Fruit fly (Drosophila melanogaster): ENCODE measurements around the gene CG13068.
A peak's percentile ranks its signal among the peaks of the same experiment; 100 is the strongest.

CG13068 gene

DNA sequence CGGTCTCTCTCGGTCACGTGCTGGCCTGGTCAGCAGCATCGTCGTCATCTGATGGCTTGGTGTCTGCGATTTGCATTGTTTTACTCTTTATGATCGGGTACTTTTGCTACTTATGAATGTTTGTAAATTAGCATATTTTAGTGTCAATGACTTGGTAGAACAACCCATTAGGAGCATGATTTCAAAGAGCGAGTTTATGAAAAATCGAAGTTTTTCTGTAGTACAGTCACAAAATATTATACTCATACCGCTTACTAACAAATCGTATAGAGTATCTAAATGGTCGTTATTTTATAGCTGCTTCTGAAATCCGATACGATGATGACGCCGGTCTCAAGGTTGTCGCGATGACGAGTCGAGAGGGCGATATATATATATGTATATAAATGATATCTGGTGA lies 17.1 kb downstream of the CG13068 start (continued):
- no peak for TF ChIP-seq CG15696 (tag; optimal IDR thresholded peaks at IDR 0.05)
- TF ChIP-seq jumu (GFP tag; optimal IDR thresholded peaks at IDR 0.05) = peak; percentile 3
- TF ChIP-seq esg (GFP tag; conservative IDR thresholded peaks at IDR 0.05) = peak; percentile 27; the same call in 1 of the 2 replicates
- 0 out of 2 replicates have a peak, but pooled peaks have one; percentile 33 for TF ChIP-seq CG6689 (GFP tag; IDR thresholded peaks at IDR 0.05)
- TF ChIP-seq Stat92E (GFP tag; optimal IDR thresholded peaks at IDR 0.05) = no peak
- TF ChIP-seq Side (GFP tag; optimal IDR thresholded peaks at IDR 0.05) = no peak
- TF ChIP-seq CG2202 (tag; optimal IDR thresholded peaks at IDR 0.05) = no peak
- TF ChIP-seq Eip74EF (GFP tag; optimal IDR thresholded peaks at IDR 0.05) = peak in 1 of 2 experiments; percentile 51
- TF ChIP-seq Ets65A (GFP tag) = peak; percentile 29
- TF ChIP-seq Bteb2 (GFP tag; optimal IDR thresholded peaks at IDR 0.05) = no peak
- TF ChIP-seq CG11398 (GFP tag; optimal IDR thresholded peaks at IDR 0.05) = no peak
- TF ChIP-seq ap (GFP tag; IDR thresholded peaks at IDR 0.05) = no peak
- TF ChIP-seq CG3726 (GFP tag; IDR thresholded peaks at IDR 0.05) = no peak
- no peak for TF ChIP-seq da (GFP tag; optimal IDR thresholded peaks at IDR 0.05)
- TF ChIP-seq Taf1 (GFP tag; IDR thresholded peaks at IDR 0.05) = no peak
- TF ChIP-seq CG11504 (tag; optimal IDR thresholded peaks at IDR 0.05) = peak; percentile 68
- no peak for TF ChIP-seq CG8290 (GFP tag; optimal IDR thresholded peaks at IDR 0.05)
- TF ChIP-seq CG8290 (tag; optimal IDR thresholded peaks at IDR 0.05) = peak in 1 of 2 experiments; percentile 46
- no peak for TF ChIP-seq CG11093 (GFP tag; IDR thresholded peaks at IDR 0.05)
- no peak for TF ChIP-seq MESR4 (GFP tag; optimal IDR thresholded peaks at IDR 0.05)
- TF ChIP-seq CG7357 (GFP tag; IDR thresholded peaks at IDR 0.05) = 0 out of 3 replicates have a peak, but pooled peaks have one; percentile 32
- no peak for TF ChIP-seq mirr (GFP tag; optimal IDR thresholded peaks at IDR 0.05)
- TF ChIP-seq CG12769 (tag; optimal IDR thresholded peaks at IDR 0.05) = peak; percentile 39
- peak; percentile 60; the same call in 1 of the 2 replicates for TF ChIP-seq Ptx1 (GFP tag; IDR thresholded peaks at IDR 0.05)
- TF ChIP-seq dmrt99B (tag; optimal IDR thresholded peaks at IDR 0.05) = peak; percentile 67
- no peak for TF ChIP-seq CTCF (GFP tag; optimal IDR thresholded peaks at IDR 0.05)
- no peak for TF ChIP-seq hkb (optimal IDR thresholded peaks at IDR 0.05)
- 0 out of 2 replicates have a peak, but pooled peaks have one; percentile 22 for TF ChIP-seq hkb (GFP tag; IDR thresholded peaks at IDR 0.05)
- peak in 1 of 2 experiments; percentile 67 for TF ChIP-seq Hr51 (GFP tag; optimal IDR thresholded peaks at IDR 0.05)
- no peak for TF ChIP-seq dmrt11E (tag; optimal IDR thresholded peaks at IDR 0.05)
- TF ChIP-seq CG4617 (GFP tag; optimal IDR thresholded peaks at IDR 0.05; ENCODE audit: borderline replicate concordance) = no peak
- TF ChIP-seq CG10431 (GFP tag; optimal IDR thresholded peaks at IDR 0.05) = no peak
- TF ChIP-seq CG13287 (GFP tag; IDR thresholded peaks at IDR 0.05; ENCODE audit: partially characterized antibody) = no peak
- TF ChIP-seq chinmo (GFP tag; IDR thresholded peaks at IDR 0.05; ENCODE audit: partially characterized antibody) = 0 out of 4 replicates have a peak, but pooled peaks have one; percentile 47
- TF ChIP-seq sna (GFP tag; IDR thresholded peaks at IDR 0.05; ENCODE audit: partially characterized antibody) = no peak
- no peak for TF ChIP-seq CrebB (tag; optimal IDR thresholded peaks at IDR 0.05)
- no peak for TF ChIP-seq stc (GFP tag; IDR thresholded peaks at IDR 0.05)
- TF ChIP-seq gem (tag; optimal IDR thresholded peaks at IDR 0.05) = peak; percentile 56
- TF ChIP-seq Xbp1 (GFP tag; optimal IDR thresholded peaks at IDR 0.05) = peak; percentile 10
- no peak for TF ChIP-seq CG7963 (GFP tag; IDR thresholded peaks at IDR 0.05; ENCODE audit: partially characterized antibody)
- 0 out of 2 replicates have a peak, but pooled peaks have one; percentile 27 for TF ChIP-seq E2f2 (GFP tag; IDR thresholded peaks at IDR 0.05)
- peak; percentile 44 for TF ChIP-seq Oli (tag; optimal IDR thresholded peaks at IDR 0.05)
- no peak for TF ChIP-seq Kr (GFP tag; optimal IDR thresholded peaks at IDR 0.05)
- peak; percentile 79 for TF ChIP-seq Med (GFP tag)
- TF ChIP-seq Hmx (GFP tag; optimal IDR thresholded peaks at IDR 0.05) = no peak
- TF ChIP-seq CG14050 (GFP tag; IDR thresholded peaks at IDR 0.05) = 0 out of 3 replicates have a peak, but pooled peaks have one; percentile 17
- no peak for TF ChIP-seq insv (GFP tag; optimal IDR thresholded peaks at IDR 0.05)
- TF ChIP-seq nom (GFP tag; optimal IDR thresholded peaks at IDR 0.05) = peak; percentile 46
- no peak for TF ChIP-seq bigmax (GFP tag; optimal IDR thresholded peaks at IDR 0.05)
- TF ChIP-seq CG34376 (GFP tag; optimal IDR thresholded peaks at IDR 0.05) = no peak
- TF ChIP-seq pnt (GFP tag; optimal IDR thresholded peaks at IDR 0.05) = peak; percentile 3
